Worm (Caenorhabditis elegans): ENCODE measurements around the gene F09C6.15.

DNA sequence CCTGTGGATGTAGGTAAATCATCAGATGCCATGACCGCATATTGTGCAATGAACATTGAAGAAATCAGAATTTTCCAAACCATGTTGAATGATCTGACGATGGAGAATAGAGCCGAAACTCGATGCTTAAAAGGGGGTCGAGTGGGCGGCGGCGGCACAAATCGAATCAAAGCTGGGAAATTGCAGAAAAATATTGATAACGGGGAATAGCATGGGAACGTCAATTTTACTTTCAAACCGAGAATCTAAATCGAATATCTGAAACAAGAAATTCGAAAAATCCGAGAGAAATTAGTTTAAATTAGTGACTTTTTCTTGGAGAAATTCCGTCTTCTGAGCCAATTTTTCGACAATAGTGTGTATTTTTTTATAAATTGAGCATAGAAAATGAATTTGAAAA, 22.5 kb downstream of the F09C6.15 start, which contains the start of gene F09C6.10:
- TF ChIP-seq klf-2 (GFP tag; conservative IDR thresholded peaks at IDR 0.05) (no peak), tab-1 (GFP tag; IDR thresholded peaks at IDR 0.05) (no peak), T22C8.4 (GFP tag; IDR thresholded peaks at IDR 0.05) (no peak), med-1 (GFP tag; optimal IDR thresholded peaks at IDR 0.05; ENCODE audit: insufficient read depth) (no peak)

Measured in whole organism, midembryonic.